Fruit fly (Drosophila melanogaster): ENCODE data around the gene CG14313.

CG14313 gene

DNA sequence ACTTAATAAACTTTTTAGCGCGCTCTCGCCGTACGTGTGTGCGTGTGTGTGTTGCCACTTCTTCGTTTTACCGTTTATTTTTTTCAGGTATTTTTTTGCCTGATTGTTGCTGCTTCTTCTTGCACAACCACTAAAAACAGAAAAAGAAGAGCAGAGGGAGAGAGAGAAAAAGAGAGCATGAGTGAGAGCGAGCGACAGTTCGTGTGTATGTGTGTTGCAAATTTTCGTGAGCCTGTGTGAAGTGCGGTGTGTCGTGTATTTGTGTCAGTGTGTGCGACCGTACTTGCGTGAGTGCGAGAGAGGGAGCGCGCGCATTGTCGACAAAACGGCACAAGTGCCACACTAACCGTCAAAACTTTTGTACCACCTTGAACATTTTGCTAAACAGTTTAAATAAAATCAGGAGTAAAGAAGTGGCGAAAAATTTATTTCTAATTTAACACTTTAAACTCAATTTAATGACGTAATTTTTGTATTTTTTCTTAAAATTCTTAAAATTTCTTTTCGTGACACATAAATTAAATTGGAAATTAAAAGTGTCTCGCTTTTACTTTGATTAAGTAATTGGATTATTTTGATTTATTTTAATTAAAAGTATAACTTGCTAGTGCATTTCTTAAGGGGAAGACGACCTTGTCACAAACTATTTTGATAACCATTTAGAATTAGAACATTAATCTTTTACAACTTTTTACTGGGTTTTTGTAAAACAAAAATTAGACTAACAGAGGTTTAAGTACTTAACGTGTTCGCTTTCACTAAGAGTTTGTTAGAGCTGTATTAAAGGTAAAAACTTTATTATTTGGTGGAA is 5.4 kb upstream of the CG14313 start (continued):
- TF ChIP-seq Rfx (GFP tag; IDR thresholded peaks at IDR 0.05) (no peak), chif (GFP tag; optimal IDR thresholded peaks at IDR 0.05) (peak in 1 of 2 experiments; percentile 36), GATAe (GFP tag; conservative IDR thresholded peaks at IDR 0.05) (no peak), CG15073 (GFP tag; optimal IDR thresholded peaks at IDR 0.05) (no peak), Bteb2 (GFP tag; optimal IDR thresholded peaks at IDR 0.05) (no peak), CG13287 (GFP tag; IDR thresholded peaks at IDR 0.05; ENCODE audit: partially characterized antibody) (no peak), CG7357 (GFP tag; IDR thresholded peaks at IDR 0.05) (0 out of 3 replicates have a peak, but pooled peaks have one; percentile 14), CG1792 (GFP tag; optimal IDR thresholded peaks at IDR 0.05) (no peak), Dip3 (GFP tag; optimal IDR thresholded peaks at IDR 0.05) (no peak), sna (GFP tag; IDR thresholded peaks at IDR 0.05; ENCODE audit: partially characterized antibody) (no peak), run (tag; optimal IDR thresholded peaks at IDR 0.05) (no peak), NK7.1 (GFP tag; optimal IDR thresholded peaks at IDR 0.05) (no peak), Dek (tag; optimal IDR thresholded peaks at IDR 0.05) (peak; percentile 24), CG8359 (GFP tag; optimal IDR thresholded peaks at IDR 0.05; ENCODE audit: borderline replicate concordance) (no peak), sug (tag; optimal IDR thresholded peaks at IDR 0.05) (peak; percentile 40), Fer1 (GFP tag; optimal IDR thresholded peaks at IDR 0.05) (no peak), hkb (optimal IDR thresholded peaks at IDR 0.05) (no peak), hkb (GFP tag; IDR thresholded peaks at IDR 0.05) (no peak), corto (GFP tag; optimal IDR thresholded peaks at IDR 0.05) (peak; percentile 8), Atf-2 (GFP tag; optimal IDR thresholded peaks at IDR 0.05) (no peak), CG34422 (GFP tag; IDR thresholded peaks at IDR 0.05) (no peak), TFAM (GFP tag; optimal IDR thresholded peaks at IDR 0.05) (no peak), CG13624 (GFP tag; optimal IDR thresholded peaks at IDR 0.05) (no peak), pzg (GFP tag; optimal IDR thresholded peaks at IDR 0.05) (peak; percentile 3), pan (optimal IDR thresholded peaks at IDR 0.05) (no peak), pan (GFP tag; optimal IDR thresholded peaks at IDR 0.05 in 1 of 2, IDR thresholded peaks at IDR 0.05 in 1 of 2) (no peak), CG10147 (GFP tag; optimal IDR thresholded peaks at IDR 0.05) (peak; percentile 58), Side (GFP tag; optimal IDR thresholded peaks at IDR 0.05) (no peak), Dip2 (GFP tag; IDR thresholded peaks at IDR 0.05) (no peak), CG7928 (GFP tag; optimal IDR thresholded peaks at IDR 0.05) (peak; percentile 2), onecut (GFP tag; IDR thresholded peaks at IDR 0.05) (peak; percentile 42), Ada2b (GFP tag; IDR thresholded peaks at IDR 0.05) (no peak), Lpt (GFP tag; optimal IDR thresholded peaks at IDR 0.05) (no peak), CG1233 (GFP tag; optimal IDR thresholded peaks at IDR 0.05) (peak; percentile 73), toy (GFP tag; IDR thresholded peaks at IDR 0.05) (no peak), tx (GFP tag; optimal IDR thresholded peaks at IDR 0.05) (peak; percentile 42), CTCF (GFP tag; optimal IDR thresholded peaks at IDR 0.05) (no peak), CG11247 (GFP tag; IDR thresholded peaks at IDR 0.05) (no peak), PHDP (tag; optimal IDR thresholded peaks at IDR 0.05) (peak; percentile 58), kay (GFP tag; optimal IDR thresholded peaks at IDR 0.05) (peak; percentile 32), CG10267 (tag; optimal IDR thresholded peaks at IDR 0.05) (peak; percentile 55), CG1603 (tag; optimal IDR thresholded peaks at IDR 0.05) (peak; percentile 28), CG10321 (GFP tag; IDR thresholded peaks at IDR 0.05) (no peak), CG12391 (tag; optimal IDR thresholded peaks at IDR 0.05) (peak; percentile 75), Usf (GFP tag; optimal IDR thresholded peaks at IDR 0.05) (peak; percentile 45), z (GFP tag; IDR thresholded peaks at IDR 0.05) (no peak), stc (GFP tag; IDR thresholded peaks at IDR 0.05) (no peak), H2.0 (GFP tag; IDR thresholded peaks at IDR 0.05) (no peak), CG15269 (tag; optimal IDR thresholded peaks at IDR 0.05) (peak; percentile 75), ara (GFP tag; IDR thresholded peaks at IDR 0.05) (no peak), Rx (GFP tag; IDR thresholded peaks at IDR 0.05) (no peak), CG34376 (GFP tag; optimal IDR thresholded peaks at IDR 0.05) (peak; percentile 14)
